Worm (Caenorhabditis elegans) whole organism, L2 larva: ENCODE measurements around the gene dop-1.

Source experiments
- lin-11 ChIP-seq: fragments of 150-350 bp; sonication (generic microtip); optimal IDR thresholded peaks from 2 replicates; lab custom pipeline; 2014; ENCODE audit warnings: missing biosample characterization, missing genetic modification characterization, inconsistent platforms, mixed read lengths
- unc-62 ChIP-seq: fragments of 150-350 bp; optimal IDR thresholded peaks from 2 replicates; lab custom pipeline; 2014; ENCODE audit warnings: missing biosample characterization, missing genetic modification reagents, missing genetic modification characterization

DNA sequence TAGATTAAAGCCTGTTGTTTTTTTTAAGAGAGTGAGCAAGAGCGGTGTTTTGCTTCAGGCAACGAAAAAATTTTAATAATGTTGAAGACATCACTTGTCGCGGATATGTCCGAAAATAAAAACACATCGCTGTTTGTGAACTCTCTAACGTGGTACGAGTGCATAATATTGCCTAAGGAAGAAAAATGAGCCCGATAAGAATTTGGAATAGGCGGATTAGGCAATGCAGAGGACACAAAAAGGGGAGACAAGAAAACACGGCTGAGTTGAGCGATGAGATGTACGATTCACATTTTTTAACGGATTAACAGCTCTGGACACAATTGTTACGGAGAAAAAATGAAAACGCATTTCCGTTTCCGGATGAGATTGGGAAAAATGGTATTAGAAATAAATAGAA is 8.7 kb upstream of the dop-1 start:
- TF ChIP-seq lin-11 (tag; lab: Kevin White, UChicago) = no peak
- no peak for TF ChIP-seq unc-62 (GFP tag; lab: Kevin White, UChicago)
